Worm (Caenorhabditis elegans) whole organism, L4/young adult: ENCODE measurements around the gene bus-19.
A peak's percentile ranks its signal among the peaks of the same experiment; 100 is the strongest.

ENCODE experiments used
- W03F9.2 ChIP-seq: fragments of 150-350 bp; optimal IDR thresholded peaks from 2 replicates; lab custom pipeline; 2014; ENCODE audit warnings: missing biosample characterization, missing genetic modification characterization
- dao-5 ChIP-seq: sonication (generic microtip); optimal IDR thresholded peaks from 2 replicates; lab custom pipeline; 2016; ENCODE audit warnings: missing genotype, missing genetic modification characterization, moderate library complexity, missing compliant biosample characterization
- him-1 ChIP-seq: sonication (generic microtip); optimal IDR thresholded peaks from 2 replicates; lab custom pipeline; 2016; ENCODE audit warnings: missing genotype, missing genetic modification reagents, missing genetic modification characterization, missing compliant biosample characterization

The bus-19 gene

ce11 chrV:12905074-12905473, 33.2 kb downstream of the bus-19 start, which contains the start of gene ttr-28:
Gene ttr-28, minus strand, starts transcription at chrV:12905174.
- no peak for TF ChIP-seq W03F9.2 (tag; lab: Kevin White, UChicago)
- TF ChIP-seq dao-5 (tag; lab: Kevin White, UChicago) = no peak
- no peak for TF ChIP-seq him-1

ce11 chrV:12906732-12907131, 34.9 kb downstream of the bus-19 start, which contains the start of gene ttr-29:
Gene ttr-29, minus strand, starts transcription at chrV:12906832.
- no peak for TF ChIP-seq W03F9.2 (tag; lab: Kevin White, UChicago)
- TF ChIP-seq dao-5 (tag; lab: Kevin White, UChicago) = no peak
- no peak for TF ChIP-seq him-1

ce11 chrV:12907436-12907835, 35.6 kb downstream of the bus-19 start:
- no peak for TF ChIP-seq W03F9.2 (tag; lab: Kevin White, UChicago)
- no peak for TF ChIP-seq dao-5 (tag; lab: Kevin White, UChicago)
- TF ChIP-seq him-1 = no peak

ce11 chrV:12908614-12909013, 36.8 kb downstream of the bus-19 start:
- TF ChIP-seq W03F9.2 (tag; lab: Kevin White, UChicago) (no peak), dao-5 (tag; lab: Kevin White, UChicago) (no peak), him-1 (no peak)

DNA sequence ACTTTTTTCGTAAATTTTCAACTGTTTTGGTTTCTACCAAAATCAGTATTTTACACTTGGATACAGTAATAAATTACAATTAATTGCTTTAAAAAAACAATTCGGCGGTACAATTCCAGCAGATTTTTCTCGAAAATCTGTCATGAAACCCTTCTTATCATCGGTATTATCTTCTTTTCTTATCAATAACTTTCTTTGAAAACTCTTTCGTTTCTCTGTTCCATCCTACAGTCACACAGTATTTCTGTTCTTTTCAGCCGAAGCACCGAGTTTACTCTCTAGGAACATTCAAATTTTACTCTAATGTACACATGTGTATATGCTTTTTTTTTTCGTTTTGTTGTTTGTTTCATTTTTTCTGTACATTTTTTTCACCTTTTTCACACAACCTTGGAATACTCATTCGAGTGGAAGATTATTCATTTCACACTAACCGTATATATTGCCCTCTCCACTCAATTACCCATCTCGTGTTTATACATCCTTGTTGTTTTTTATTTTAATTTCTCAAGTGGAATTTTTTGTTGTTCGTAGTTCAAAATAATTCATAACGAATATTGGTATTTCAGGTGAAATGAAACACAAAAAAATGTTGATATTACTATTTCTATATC, 37.8 kb downstream of the bus-19 start, which contains the start of gene nid-1:
Gene nid-1, plus strand, starts transcription at position 564 of the 614 bp plus-strand sequence.
- TF ChIP-seq dao-5 (tag; lab: Kevin White, UChicago) = no peak
- TF ChIP-seq him-1 = no peak
- TF ChIP-seq W03F9.2 (tag; lab: Kevin White, UChicago) = peak; percentile 40

ce11 chrV:12919705-12920104, 47.9 kb downstream of the bus-19 start, which contains the start of gene lipl-1:
Gene lipl-1, plus strand, starts transcription at chrV:12919986.
- no peak for TF ChIP-seq dao-5 (tag; lab: Kevin White, UChicago)
- no peak for TF ChIP-seq W03F9.2 (tag; lab: Kevin White, UChicago)
- TF ChIP-seq him-1 = no peak

ce11 chrV:12921680-12922079, 49.8 kb downstream of the bus-19 start:
- TF ChIP-seq him-1 (no peak), W03F9.2 (tag; lab: Kevin White, UChicago) (no peak), dao-5 (tag; lab: Kevin White, UChicago) (no peak)

DNA sequence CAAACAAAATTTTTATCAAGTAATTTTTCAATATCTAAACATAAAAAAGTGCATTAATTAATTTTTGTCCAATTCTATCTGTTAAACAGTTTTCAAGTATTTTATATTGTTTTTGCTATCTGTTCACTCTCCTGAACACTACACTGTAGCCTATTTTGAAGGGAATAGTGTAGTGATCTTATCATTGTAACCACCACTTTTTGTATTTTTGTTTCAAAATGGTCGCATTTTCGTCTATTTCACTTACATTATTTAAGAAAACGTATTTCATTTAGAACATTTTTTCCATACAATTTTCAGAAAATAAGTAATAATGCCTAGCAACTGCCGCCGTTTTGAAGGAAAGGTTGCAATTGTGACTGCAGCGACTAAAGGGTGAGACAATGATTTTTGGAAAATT, 50.5 kb downstream of the bus-19 start, which contains the start of gene dhrs-4:
Gene dhrs-4, plus strand, starts transcription at position 301 of the 400 bp plus-strand sequence.
- TF ChIP-seq dao-5 (tag; lab: Kevin White, UChicago) (no peak), him-1 (no peak), W03F9.2 (tag; lab: Kevin White, UChicago) (no peak)

DNA sequence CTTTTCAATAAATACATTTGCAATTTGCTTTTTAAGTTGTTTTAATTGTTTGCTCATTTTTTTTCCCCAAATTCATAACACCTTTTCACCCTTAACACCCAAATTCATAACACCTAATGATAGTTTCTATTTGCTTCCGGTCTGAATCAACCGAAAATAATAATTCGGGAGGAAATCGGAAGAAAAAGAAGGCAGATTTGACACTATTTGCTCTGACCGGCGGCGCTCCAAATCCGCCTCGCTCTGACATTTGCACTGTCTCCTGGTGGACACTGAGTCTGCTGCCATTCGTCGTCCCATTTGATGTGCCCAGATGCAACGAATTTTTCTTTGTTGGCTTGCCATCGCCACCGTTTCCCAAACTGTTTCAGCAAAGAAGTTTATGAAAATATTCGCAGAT, 52.3 kb downstream of the bus-19 start, which contains the start of gene pqn-67:
Gene pqn-67, plus strand, starts transcription at position 301 of the 400 bp plus-strand sequence.
- TF ChIP-seq W03F9.2 (tag; lab: Kevin White, UChicago) (no peak), him-1 (no peak), dao-5 (tag; lab: Kevin White, UChicago) (no peak)

ce11 chrV:12928929-12929532, 57.2 kb downstream of the bus-19 start, which contains the start of gene T16G1.2:
Gene T16G1.2, plus strand, starts transcription at chrV:12929482.
- TF ChIP-seq W03F9.2 (tag; lab: Kevin White, UChicago) (no peak), him-1 (no peak), dao-5 (tag; lab: Kevin White, UChicago) (no peak)
